Worm (Caenorhabditis elegans) whole organism, young adult: ENCODE data around the gene T26C11.8.

Source experiments
- B0019.2 ChIP-seq: fragments of 200-800 bp; sonication (Bioruptor generic); conservative IDR thresholded peaks from 2 replicates; pipeline ENCODE4 v1.3.6; 2022; ENCODE audit warnings: missing genetic modification reagents, missing genetic modification characterization, missing compliant biosample characterization
- B0035.1 ChIP-seq: sonication (generic microtip); optimal IDR thresholded peaks from 2 replicates; lab custom pipeline; 2016; ENCODE audit warnings: missing genetic modification characterization, mild to moderate bottlenecking, missing compliant biosample characterization, missing genotype, missing genetic modification reagents
- B0336.3 ChIP-seq: fragments of 200-800 bp; sonication (Bioruptor generic); IDR thresholded peaks from 2 replicates; pipeline ENCODE4 v1.3.6; 2022; ENCODE audit warnings: missing genetic modification characterization, missing compliant biosample characterization
- C06A6.2 ChIP-seq: fragments of 200-800 bp; sonication (Bioruptor generic); conservative IDR thresholded peaks from 2 replicates; pipeline ENCODE4 v1.3.6; 2022; ENCODE audit warnings: missing genetic modification characterization, missing compliant biosample characterization
- F23B12.7 ChIP-seq: sonication (generic microtip); optimal IDR thresholded peaks from 2 replicates; lab custom pipeline; 2017; ENCODE audit warnings: missing genetic modification characterization, mild to moderate bottlenecking, missing compliant biosample characterization, antibody characterized with exemption, moderate library complexity; ENCODE audit not compliant: insufficient read depth
- F33H1.4 ChIP-seq: fragments of 200-800 bp; sonication (Bioruptor generic); IDR thresholded peaks from 2 replicates; pipeline ENCODE4 v1.3.6; 2022; ENCODE audit warnings: missing genetic modification reagents, missing genetic modification characterization, missing compliant biosample characterization
- F37B4.10 ChIP-seq: fragments of 200-800 bp; sonication (Bioruptor generic); IDR thresholded peaks from 2 replicates; pipeline ENCODE4 v1.3.6; 2022; ENCODE audit warnings: missing genetic modification characterization, missing compliant biosample characterization
- F49E8.2 ChIP-seq: sonication (generic microtip); optimal IDR thresholded peaks from 3 replicates; lab custom pipeline; 2017; ENCODE audit warnings: missing genetic modification characterization, mild to moderate bottlenecking, missing compliant biosample characterization, antibody characterized with exemption, moderate library complexity; ENCODE audit not compliant: insufficient read depth
- F52B5.7 ChIP-seq: sonication (generic microtip); optimal IDR thresholded peaks from 2 replicates; lab custom pipeline; 2016; ENCODE audit warnings: mild to moderate bottlenecking, missing genetic modification characterization, missing compliant biosample characterization
- F57A8.1 ChIP-seq: fragments of 200-800 bp; sonication (Bioruptor generic); optimal IDR thresholded peaks from 2 replicates; lab custom pipeline; 2018; ENCODE audit warnings: mild to moderate bottlenecking, missing genetic modification characterization, moderate library complexity, missing compliant biosample characterization
- K11D2.4 ChIP-seq: fragments of 200-800 bp; sonication (Bioruptor generic); IDR thresholded peaks from 2 replicates; pipeline ENCODE4 v1.3.6; 2022; ENCODE audit warnings: missing genetic modification reagents, missing genetic modification characterization, missing compliant biosample characterization
- T26A5.8 ChIP-seq: sonication (generic microtip); optimal IDR thresholded peaks from 2 replicates; lab custom pipeline; 2016; ENCODE audit warnings: missing genetic modification characterization, missing compliant biosample characterization
- Y53F4B.3 ChIP-seq: fragments of 200-800 bp; sonication (Bioruptor generic); IDR thresholded peaks from 2 replicates; pipeline ENCODE4 v1.3.6; 2022; ENCODE audit warnings: missing genetic modification reagents, missing genetic modification characterization, missing compliant biosample characterization
- Y67H2A.10 ChIP-seq: fragments of 200-800 bp; sonication (Bioruptor generic); conservative IDR thresholded peaks from 2 replicates; pipeline ENCODE4 v1.3.6; 2022; ENCODE audit warnings: missing genetic modification reagents, missing genetic modification characterization, missing compliant biosample characterization
- Y79H2A.3 ChIP-seq: fragments of 200-800 bp; sonication (Bioruptor generic); conservative IDR thresholded peaks from 2 replicates; pipeline ENCODE4 v1.3.6; 2022; ENCODE audit warnings: missing genetic modification reagents, missing genetic modification characterization, missing compliant biosample characterization
- Y95B8A.8 ChIP-seq: fragments of 200-800 bp; sonication (Bioruptor generic); IDR thresholded peaks from 2 replicates; pipeline ENCODE4 v1.3.6; 2022; ENCODE audit warnings: missing genetic modification reagents, missing genetic modification characterization, missing compliant biosample characterization
- akir-1 ChIP-seq: fragments of 200-800 bp; sonication (Bioruptor generic); optimal IDR thresholded peaks from 2 replicates; lab custom pipeline; 2018; ENCODE audit warnings: mild to moderate bottlenecking, missing genetic modification characterization, moderate library complexity, missing compliant biosample characterization
- atf-7 ChIP-seq: sonication (generic microtip); optimal IDR thresholded peaks from 2 replicates; lab custom pipeline; 2017; ENCODE audit warnings: mild to moderate bottlenecking, missing genetic modification characterization, missing compliant biosample characterization
- attf-5 ChIP-seq: fragments of 200-800 bp; sonication (Bioruptor generic); optimal IDR thresholded peaks from 2 replicates; lab custom pipeline; 2018; ENCODE audit warnings: mild to moderate bottlenecking, missing genetic modification characterization, missing compliant biosample characterization
- attf-6 ChIP-seq: fragments of 200-800 bp; sonication (Bioruptor generic); IDR thresholded peaks from 2 replicates; pipeline ENCODE4 v1.3.6; 2022; ENCODE audit warnings: missing genetic modification reagents, missing genetic modification characterization, missing compliant biosample characterization
- bed-1 ChIP-seq: fragments of 200-800 bp; sonication (Bioruptor generic); IDR thresholded peaks from 2 replicates; pipeline ENCODE4 v1.3.6; 2022; ENCODE audit warnings: missing genetic modification reagents, missing genetic modification characterization, missing compliant biosample characterization
- ceh-58 ChIP-seq: fragments of 200-800 bp; sonication (Bioruptor generic); IDR thresholded peaks from 2 replicates; pipeline ENCODE4 v1.3.6; 2022; ENCODE audit warnings: missing genetic modification characterization, missing compliant biosample characterization
- die-1 ChIP-seq: sonication (generic microtip); optimal IDR thresholded peaks from 2 replicates; lab custom pipeline; 2016; ENCODE audit warnings: missing genotype, mild to moderate bottlenecking, missing genetic modification characterization, missing compliant biosample characterization
- hlh-26 ChIP-seq: fragments of 200-800 bp; sonication (Bioruptor generic); conservative IDR thresholded peaks from 2 replicates; pipeline ENCODE4 v1.3.6; 2022; ENCODE audit warnings: missing genetic modification reagents, missing genetic modification characterization, missing compliant biosample characterization
- hmg-20 ChIP-seq: fragments of 200-800 bp; sonication (Bioruptor generic); IDR thresholded peaks from 2 replicates; pipeline ENCODE4 v1.3.6; 2022; ENCODE audit warnings: missing genetic modification reagents, missing genetic modification characterization, missing compliant biosample characterization
- hsf-1 ChIP-seq: fragments of 200-800 bp; sonication (Bioruptor generic); IDR thresholded peaks from 2 replicates; pipeline ENCODE4 v1.3.6; 2022; ENCODE audit warnings: missing genetic modification reagents, missing genetic modification characterization, missing compliant biosample characterization
- lag-1 ChIP-seq: fragments of 200-800 bp; sonication (Bioruptor generic); IDR thresholded peaks from 2 replicates; pipeline ENCODE4 v1.3.6; 2022; ENCODE audit warnings: missing genetic modification reagents, missing genetic modification characterization, missing compliant biosample characterization
- let-526 ChIP-seq: fragments of 200-800 bp; sonication (Bioruptor generic); IDR thresholded peaks from 2 replicates; pipeline ENCODE4 v1.3.6; 2022; ENCODE audit warnings: missing genetic modification reagents, missing genetic modification characterization, missing compliant biosample characterization
- let-607 ChIP-seq, 2 experiments: fragments of 200-800 bp in 1 of 2; sonication (Bioruptor generic) in 1 of 2; sonication (generic microtip) in 1 of 2; optimal IDR thresholded peaks; 2 replicates each; lab custom pipeline; 2016 to 2018; ENCODE audit warnings: mild to moderate bottlenecking in 2 of 2, missing compliant biosample characterization in 2 of 2, missing genetic modification characterization in 2 of 2, moderate library complexity in 2 of 2, missing genotype in 1 of 2
- madf-3 ChIP-seq: fragments of 200-800 bp; sonication (Bioruptor generic); IDR thresholded peaks from 2 replicates; pipeline ENCODE4 v1.3.6; 2022; ENCODE audit warnings: missing genetic modification reagents, missing genetic modification characterization, missing compliant biosample characterization
- mcd-1 ChIP-seq: fragments of 200-800 bp; sonication (Bioruptor generic); IDR thresholded peaks from 2 replicates; pipeline ENCODE4 v1.3.6; 2022; ENCODE audit warnings: missing genetic modification reagents, missing genetic modification characterization, missing compliant biosample characterization
- mel-28 ChIP-seq: sonication (generic microtip); optimal IDR thresholded peaks from 2 replicates; lab custom pipeline; 2016; ENCODE audit warnings: borderline replicate concordance, mild to moderate bottlenecking, missing genetic modification characterization, missing compliant biosample characterization
- nfya-2 ChIP-seq: fragments of 200-800 bp; sonication (Bioruptor generic); IDR thresholded peaks from 2 replicates; pipeline ENCODE4 v1.3.6; 2022; ENCODE audit warnings: missing genetic modification reagents, missing genetic modification characterization, missing compliant biosample characterization
- nhr-120 ChIP-seq: fragments of 200-800 bp; sonication (Bioruptor generic); IDR thresholded peaks from 2 replicates; pipeline ENCODE4 v1.3.6; 2022; ENCODE audit warnings: missing genetic modification characterization, missing compliant biosample characterization
- nhr-27 ChIP-seq: fragments of 200-800 bp; sonication (Bioruptor generic); optimal IDR thresholded peaks from 2 replicates; lab custom pipeline; 2018; ENCODE audit warnings: mild to moderate bottlenecking, missing genetic modification characterization, moderate library complexity, missing compliant biosample characterization
- pbrm-1 ChIP-seq: fragments of 200-800 bp; sonication (Bioruptor generic); IDR thresholded peaks from 2 replicates; pipeline ENCODE4 v1.3.6; 2022; ENCODE audit warnings: missing genetic modification reagents, missing genetic modification characterization, missing compliant biosample characterization
- rcor-1 ChIP-seq: fragments of 200-800 bp; sonication (Bioruptor generic); IDR thresholded peaks from 2 replicates; pipeline ENCODE4 v1.3.6; 2022; ENCODE audit warnings: missing genetic modification reagents, missing genetic modification characterization, missing compliant biosample characterization
- repo-1 ChIP-seq: sonication (generic microtip); optimal IDR thresholded peaks from 2 replicates; lab custom pipeline; 2017; ENCODE audit warnings: mild to moderate bottlenecking, missing genetic modification characterization, missing compliant biosample characterization
- rpc-1 ChIP-seq, 2 experiments: fragments of 150-350 bp in 1 of 2; sonication (generic microtip) in 1 of 2; optimal IDR thresholded peaks; 2 replicates each; lab custom pipeline; 2014 to 2018; ENCODE audit warnings: missing biosample characterization in 1 of 2, missing genetic modification characterization in 1 of 2, missing genetic modification reagents in 1 of 2, missing genotype in 1 of 2
- sdz-38 ChIP-seq: sonication (generic microtip); optimal IDR thresholded peaks from 2 replicates; lab custom pipeline; 2016; ENCODE audit warnings: missing genotype, missing genetic modification characterization, missing compliant biosample characterization
- snpc-1.1 ChIP-seq: sonication (generic microtip); optimal IDR thresholded peaks from 2 replicates; lab custom pipeline; 2017; ENCODE audit warnings: missing genetic modification characterization, mild to moderate bottlenecking, missing compliant biosample characterization, antibody characterized with exemption, moderate library complexity, missing genotype, missing genetic modification reagents; ENCODE audit not compliant: insufficient read depth
- tlf-1 ChIP-seq: fragments of 200-800 bp; sonication (Bioruptor generic); optimal IDR thresholded peaks from 2 replicates; lab custom pipeline; 2018; ENCODE audit warnings: mild to moderate bottlenecking, missing genetic modification characterization, missing compliant biosample characterization
- unc-62 ChIP-seq: fragments of 150-350 bp; optimal IDR thresholded peaks from 2 replicates; lab custom pipeline; 2014; ENCODE audit warnings: missing biosample characterization, missing genetic modification reagents, missing genetic modification characterization
- zfh-2 ChIP-seq: fragments of 200-800 bp; sonication (Bioruptor generic); conservative IDR thresholded peaks from 2 replicates; pipeline ENCODE4 v1.3.6; 2022; ENCODE audit warnings: missing genetic modification reagents, missing genetic modification characterization, missing compliant biosample characterization

Gene T26C11.8

ce11 chrX:1901480-1901879, 41.0 kb downstream of the T26C11.8 start:
- TF ChIP-seq unc-62 (no peak), F52B5.7 (tag; lab: Kevin White, UChicago) (no peak), mel-28 (no peak), hsf-1 (GFP tag; lab: Robert Waterston, UW) (no peak)

ce11 chrX:1907009-1907408, 46.5 kb downstream of the T26C11.8 start:
- TF ChIP-seq Y95B8A.8 (GFP tag; lab: Robert Waterston, UW): no peak
- TF ChIP-seq rcor-1 (GFP tag; lab: Robert Waterston, UW): no peak
- TF ChIP-seq repo-1 (tag; lab: Kevin White, UChicago): no peak
- TF ChIP-seq bed-1 (GFP tag; lab: Robert Waterston, UW): no peak

ce11 chrX:1909353-1909752, 48.8 kb downstream of the T26C11.8 start:
- TF ChIP-seq Y79H2A.3 (GFP tag; lab: Robert Waterston, UW): no peak
- TF ChIP-seq C06A6.2: peak; percentile 69
- TF ChIP-seq sdz-38 (tag; lab: Kevin White, UChicago): no peak
- TF ChIP-seq mcd-1: peak; percentile 80
- no peak for TF ChIP-seq die-1 (tag; lab: Kevin White, UChicago)
- no peak for TF ChIP-seq unc-62
- peak; percentile 80; the same call in 1 of the 2 replicates for TF ChIP-seq pbrm-1 (GFP tag; lab: Robert Waterston, UW)
- TF ChIP-seq nhr-120 (GFP tag; lab: Robert Waterston, UW): no peak
- no peak for TF ChIP-seq F37B4.10 (GFP tag; lab: Robert Waterston, UW)
- TF ChIP-seq lag-1 (GFP tag; lab: Robert Waterston, UW): 0 out of 2 replicates have a peak, but pooled peaks have one; percentile 59
- peak; percentile 86 for TF ChIP-seq repo-1 (tag; lab: Kevin White, UChicago)
- peak; percentile 89 for TF ChIP-seq hmg-20 (GFP tag; lab: Robert Waterston, UW)
- TF ChIP-seq rpc-1 (optimal IDR thresholded peaks at IDR 0.05; lab: Kevin White, UChicago): no peak
- TF ChIP-seq rpc-1 (tag; optimal IDR thresholded peaks at IDR 0.05; lab: Kevin White, UChicago): no peak
- peak; percentile 90 for TF ChIP-seq tlf-1 (GFP tag; lab: Kevin White, UChicago)
- TF ChIP-seq let-607 (tag; optimal IDR thresholded peaks at IDR 0.05; lab: Kevin White, UChicago): peak in 1 of 2 experiments; percentile 52
- peak; percentile 95 for TF ChIP-seq K11D2.4 (GFP tag; lab: Robert Waterston, UW)
- no peak for TF ChIP-seq hlh-26 (GFP tag; lab: Robert Waterston, UW)
- peak; percentile 80 for TF ChIP-seq atf-7 (tag; lab: Kevin White, UChicago)
- no peak for TF ChIP-seq F33H1.4 (GFP tag; lab: Robert Waterston, UW)
- TF ChIP-seq attf-6 (GFP tag; lab: Robert Waterston, UW): no peak
- no peak for TF ChIP-seq nfya-2 (GFP tag; lab: Robert Waterston, UW)
- TF ChIP-seq F57A8.1 (GFP tag; lab: Kevin White, UChicago): no peak
- TF ChIP-seq madf-3 (GFP tag; lab: Robert Waterston, UW): no peak
- no peak for TF ChIP-seq Y67H2A.10 (GFP tag; lab: Robert Waterston, UW)
- TF ChIP-seq F49E8.2 (tag; lab: Kevin White, UChicago): no peak
- TF ChIP-seq F23B12.7 (tag; lab: Kevin White, UChicago): peak; percentile 62
- TF ChIP-seq let-526 (GFP tag; lab: Robert Waterston, UW): 0 out of 2 replicates have a peak, but pooled peaks have one; percentile 27
- no peak for TF ChIP-seq Y53F4B.3
- TF ChIP-seq snpc-1.1 (tag; lab: Kevin White, UChicago): no peak
- no peak for TF ChIP-seq T26A5.8 (tag; lab: Kevin White, UChicago)
- TF ChIP-seq ceh-58 (GFP tag; lab: Robert Waterston, UW): no peak
- no peak for TF ChIP-seq B0019.2 (GFP tag; lab: Robert Waterston, UW)
- TF ChIP-seq B0035.1: peak; percentile 48
- TF ChIP-seq zfh-2: no peak; the same call in 1 of the 2 replicates
- no peak for TF ChIP-seq bed-1 (GFP tag; lab: Robert Waterston, UW)
- no peak for TF ChIP-seq attf-5
- peak; percentile 92 for TF ChIP-seq B0336.3 (GFP tag; lab: Robert Waterston, UW)
- no peak for TF ChIP-seq akir-1
- no peak for TF ChIP-seq nhr-27
